Fruit fly (Drosophila melanogaster): Measurements from ENCODE around the gene armi.
A peak's percentile ranks its signal among the peaks of the same experiment; 100 is the strongest.

armi gene

dm6 chr3L:3442751-3443524, 18.2 kb upstream of the armi start (continued):
- TF ChIP-seq CG7368 (GFP tag; optimal IDR thresholded peaks at IDR 0.05) (no peak), CG31627 (GFP tag; optimal IDR thresholded peaks at IDR 0.05) (no peak), achi (GFP tag; optimal IDR thresholded peaks at IDR 0.05) (peak; percentile 27), dsx (GFP tag; optimal IDR thresholded peaks at IDR 0.05; ENCODE audit: poor library complexity, severe bottlenecking) (peak; percentile 9), CG11294 (GFP tag; IDR thresholded peaks at IDR 0.05) (no peak), dac (GFP tag; optimal IDR thresholded peaks at IDR 0.05) (no peak), CG16779 (tag; optimal IDR thresholded peaks at IDR 0.05) (no peak), Sox14 (GFP tag; optimal IDR thresholded peaks at IDR 0.05) (peak; percentile 11), Ets96B (tag; optimal IDR thresholded peaks at IDR 0.05) (peak; percentile 50), fd85E (GFP tag; optimal IDR thresholded peaks at IDR 0.05) (no peak), Eip78C (GFP tag) (peak; percentile 72), CG6276 (GFP tag; optimal IDR thresholded peaks at IDR 0.05) (no peak), topi (GFP tag; optimal IDR thresholded peaks at IDR 0.05) (no peak), salr (GFP tag; optimal IDR thresholded peaks at IDR 0.05) (no peak), spab (GFP tag; optimal IDR thresholded peaks at IDR 0.05) (peak; percentile 10), CG8119 (GFP tag; IDR thresholded peaks at IDR 0.05) (0 out of 3 replicates have a peak, but pooled peaks have one; percentile 45), Eip75B (GFP tag; optimal IDR thresholded peaks at IDR 0.05) (no peak), cyc (GFP tag; optimal IDR thresholded peaks at IDR 0.05) (no peak), CG6163 (GFP tag; IDR thresholded peaks at IDR 0.05) (peak; percentile 56; the same call in 1 of the 3 replicates), eg (GFP tag; IDR thresholded peaks at IDR 0.05) (0 out of 3 replicates have a peak, but pooled peaks have one; percentile 29), CG1621 (tag; optimal IDR thresholded peaks at IDR 0.05) (no peak)

DNA sequence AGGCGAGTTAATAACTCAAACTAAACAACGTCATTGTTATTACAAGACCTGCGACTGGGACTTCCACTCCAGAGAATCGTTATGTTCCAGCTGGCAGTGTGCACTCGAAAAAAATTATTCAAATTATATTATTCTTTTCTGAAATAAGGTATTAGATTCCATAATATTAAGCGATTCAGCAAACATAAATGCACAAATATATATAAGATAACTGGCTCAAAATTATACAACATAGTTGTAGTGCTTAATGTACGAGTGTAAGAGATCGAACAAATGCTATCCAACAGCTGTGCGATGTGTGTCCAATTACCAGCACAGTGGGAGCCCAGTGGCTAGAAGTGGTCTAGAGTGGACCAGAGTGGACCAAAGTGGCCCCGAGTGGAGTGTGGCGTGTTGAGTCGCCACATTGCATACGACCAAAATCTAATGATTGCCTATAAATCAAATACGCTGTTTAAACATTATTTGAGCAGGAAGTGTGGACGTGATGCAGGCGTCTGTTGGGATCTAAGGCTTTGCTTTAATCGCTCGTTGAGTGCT, 16.8 kb upstream of the armi start:
- TF ChIP-seq CG3919 (GFP tag; optimal IDR thresholded peaks at IDR 0.05) (peak; percentile 55), topi (GFP tag; optimal IDR thresholded peaks at IDR 0.05) (no peak), dac (GFP tag; optimal IDR thresholded peaks at IDR 0.05) (no peak), fd59A (GFP tag; optimal IDR thresholded peaks at IDR 0.05) (peak; percentile 50), Sox14 (GFP tag; optimal IDR thresholded peaks at IDR 0.05) (peak; percentile 44), Hr39 (GFP tag; optimal IDR thresholded peaks at IDR 0.05) (no peak), CG31627 (GFP tag; optimal IDR thresholded peaks at IDR 0.05) (no peak), CG6163 (GFP tag; IDR thresholded peaks at IDR 0.05) (peak; percentile 49; the same call in 2 of the 3 replicates), CG4318 (GFP tag; optimal IDR thresholded peaks at IDR 0.05) (peak; percentile 24), net (GFP tag; optimal IDR thresholded peaks at IDR 0.05) (peak; percentile 33), achi (GFP tag; optimal IDR thresholded peaks at IDR 0.05) (peak; percentile 48), Met (GFP tag; optimal IDR thresholded peaks at IDR 0.05) (no peak), Smox (GFP tag; optimal IDR thresholded peaks at IDR 0.05) (no peak), Eip78C (GFP tag) (peak; percentile 82), CG34406 (GFP tag; optimal IDR thresholded peaks at IDR 0.05) (no peak), CG16779 (tag; optimal IDR thresholded peaks at IDR 0.05) (no peak), CG8632 (GFP tag; optimal IDR thresholded peaks at IDR 0.05) (peak; percentile 11), Ets21C (GFP tag; optimal IDR thresholded peaks at IDR 0.05) (no peak), Gug (GFP tag; IDR thresholded peaks at IDR 0.05) (peak; percentile 45), Ets96B (tag; optimal IDR thresholded peaks at IDR 0.05) (peak; percentile 67), lz (GFP tag; optimal IDR thresholded peaks at IDR 0.05) (no peak), fkh (GFP tag; optimal IDR thresholded peaks at IDR 0.05) (no peak), Eip93F (GFP tag; optimal IDR thresholded peaks at IDR 0.05) (no peak), CG3032 (tag; optimal IDR thresholded peaks at IDR 0.05) (peak; percentile 70), spab (GFP tag; optimal IDR thresholded peaks at IDR 0.05) (peak; percentile 60), eg (GFP tag; IDR thresholded peaks at IDR 0.05) (0 out of 3 replicates have a peak, but pooled peaks have one; percentile 46), CG6792 (GFP tag; optimal IDR thresholded peaks at IDR 0.05) (no peak), CG15336 (GFP tag; IDR thresholded peaks at IDR 0.05) (peak; percentile 59), Blimp-1 (GFP tag; optimal IDR thresholded peaks at IDR 0.05) (no peak), acj6 (GFP tag; optimal IDR thresholded peaks at IDR 0.05) (peak; percentile 38), CG32006 (GFP tag; optimal IDR thresholded peaks at IDR 0.05) (peak; percentile 57), vri (GFP tag; optimal IDR thresholded peaks at IDR 0.05) (no peak), CG8119 (GFP tag; IDR thresholded peaks at IDR 0.05) (peak; percentile 68), svp (GFP tag) (no peak), CG11762 (GFP tag; optimal IDR thresholded peaks at IDR 0.05; ENCODE audit: insufficient read depth) (no peak), Hr4 (GFP tag; optimal IDR thresholded peaks at IDR 0.05) (peak; percentile 34), Lpt (GFP tag; optimal IDR thresholded peaks at IDR 0.05) (peak; percentile 37), Hr38 (GFP tag; optimal IDR thresholded peaks at IDR 0.05) (no peak)
